Worm (Caenorhabditis elegans) whole organism, early embryonic: ENCODE data around the gene sas-5.

Experiments
- ama-1 ChIP-seq: fragments of 150-350 bp; optimal IDR thresholded peaks from 2 replicates; lab custom pipeline; 2014
- ceh-13 ChIP-seq: fragments of 200-800 bp; sonication (Bioruptor generic); optimal IDR thresholded peaks from 2 replicates; lab custom pipeline; 2018; ENCODE audit warnings: mild to moderate bottlenecking, missing genetic modification characterization, missing compliant biosample characterization
- flt-1 ChIP-seq: fragments of 200-800 bp; sonication (Bioruptor generic); IDR thresholded peaks from 2 replicates; pipeline ENCODE4 v1.3.6; 2022; ENCODE audit warnings: missing genetic modification characterization, missing compliant biosample characterization
- hmbx-1 ChIP-seq: sonication (generic microtip); optimal IDR thresholded peaks from 2 replicates; lab custom pipeline; 2016; ENCODE audit warnings: mild to moderate bottlenecking, missing genetic modification characterization, missing compliant biosample characterization
- sea-1 ChIP-seq: fragments of 200-800 bp; sonication (Bioruptor generic); conservative IDR thresholded peaks from 2 replicates; pipeline ENCODE4 v1.3.6; 2022; ENCODE audit warnings: missing genetic modification characterization, missing compliant biosample characterization
- tbx-11 ChIP-seq: fragments of 200-800 bp; sonication (Bioruptor generic); IDR thresholded peaks from 2 replicates; pipeline ENCODE4 v1.3.6; 2022; ENCODE audit warnings: missing genetic modification characterization, missing compliant biosample characterization

ce11 chrV:11620081-11620480, 9.5 kb downstream of the sas-5 start:
- TF ChIP-seq sea-1 (GFP tag; lab: Robert Waterston, UW) (no peak), flt-1 (GFP tag; lab: Robert Waterston, UW) (no peak), ama-1 (lab: Kevin White, UChicago) (no peak), ceh-13 (GFP tag; lab: Kevin White, UChicago) (no peak), hmbx-1 (tag; lab: Kevin White, UChicago) (no peak), tbx-11 (GFP tag; lab: Robert Waterston, UW) (no peak)
